Worm (Caenorhabditis elegans) whole organism, late embryonic: ENCODE results near the gene ZC443.7.

Experiments
- K02D7.2 ChIP-seq: sonication (generic microtip); optimal IDR thresholded peaks from 2 replicates; lab custom pipeline; 2017; ENCODE audit warnings: mild to moderate bottlenecking, missing genetic modification characterization, missing compliant biosample characterization
- ama-1 ChIP-seq: fragments of 150-350 bp; optimal IDR thresholded peaks from 2 replicates; lab custom pipeline; 2014
- ceh-22 ChIP-seq: sonication (generic microtip); optimal IDR thresholded peaks from 2 replicates; lab custom pipeline; 2017; ENCODE audit warnings: missing biosample characterization, missing genetic modification characterization
- dmd-4 ChIP-seq: sonication (generic microtip); optimal IDR thresholded peaks from 2 replicates; lab custom pipeline; 2016; ENCODE audit warnings: borderline replicate concordance, missing genetic modification characterization, missing compliant biosample characterization
- ets-4 ChIP-seq: sonication (generic microtip); optimal IDR thresholded peaks from 2 replicates; lab custom pipeline; 2016; ENCODE audit warnings: missing genetic modification characterization, missing compliant biosample characterization
- nhr-11 ChIP-seq: fragments of 150-350 bp; optimal IDR thresholded peaks from 2 replicates; lab custom pipeline; 2014; ENCODE audit warnings: missing biosample characterization, missing genetic modification characterization
- pag-3 ChIP-seq: sonication (generic microtip); optimal IDR thresholded peaks from 2 replicates; lab custom pipeline; 2016; ENCODE audit warnings: missing compliant biosample characterization, missing genetic modification characterization, borderline replicate concordance
- pax-1 ChIP-seq: fragments of 150-350 bp; optimal IDR thresholded peaks from 2 replicates; lab custom pipeline; 2014; ENCODE audit warnings: missing biosample characterization, missing genetic modification characterization
- sox-4 ChIP-seq: sonication (generic microtip); optimal IDR thresholded peaks from 2 replicates; lab custom pipeline; 2017; ENCODE audit warnings: mild to moderate bottlenecking, missing genetic modification characterization, inconsistent platforms, missing compliant biosample characterization
- tbx-7 ChIP-seq: sonication (generic microtip); optimal IDR thresholded peaks from 2 replicates; lab custom pipeline; 2016; ENCODE audit warnings: missing genotype, missing genetic modification characterization, missing compliant biosample characterization

ce11 chrV:12795927-12796326, 10.4 kb upstream of the ZC443.7 start:
- TF ChIP-seq pag-3 (tag; lab: Kevin White, UChicago): no peak
- TF ChIP-seq sox-4 (tag; lab: Kevin White, UChicago): no peak
- TF ChIP-seq ceh-22 (tag; lab: Kevin White, UChicago): no peak
- no peak for TF ChIP-seq pax-1 (tag; lab: Kevin White, UChicago)
- TF ChIP-seq tbx-7 (tag; lab: Kevin White, UChicago): no peak
- no peak for TF ChIP-seq ama-1
- TF ChIP-seq nhr-11 (tag; lab: Kevin White, UChicago): no peak
- no peak for TF ChIP-seq dmd-4 (tag; lab: Kevin White, UChicago)
- TF ChIP-seq ets-4 (tag; lab: Kevin White, UChicago): no peak
- no peak for TF ChIP-seq K02D7.2 (tag; lab: Kevin White, UChicago)
